Worm (Caenorhabditis elegans) whole organism, L4/young adult: Measurements from ENCODE around the gene alr-1.

ENCODE experiments used
- dao-5 ChIP-seq: sonication (generic microtip); optimal IDR thresholded peaks from 2 replicates; lab custom pipeline; 2016; ENCODE audit warnings: missing genotype, missing genetic modification characterization, moderate library complexity, missing compliant biosample characterization
- him-1 ChIP-seq: sonication (generic microtip); optimal IDR thresholded peaks from 2 replicates; lab custom pipeline; 2016; ENCODE audit warnings: missing genotype, missing genetic modification reagents, missing genetic modification characterization, missing compliant biosample characterization

- TF ChIP-seq him-1 (tag; lab: Kevin White, UChicago) (no peak), dao-5 (no peak)
Measured at ce11 chrX:11162778-11163584, 37.6 kb upstream of the alr-1 start.
